Worm (Caenorhabditis elegans) whole organism, L4/young adult: Measurements from ENCODE around the gene got-2.2.

Experiments used
- W03F9.2 ChIP-seq: fragments of 150-350 bp; optimal IDR thresholded peaks from 2 replicates; lab custom pipeline; 2014; ENCODE audit warnings: missing biosample characterization, missing genetic modification characterization
- dao-5 ChIP-seq: sonication (generic microtip); optimal IDR thresholded peaks from 2 replicates; lab custom pipeline; 2016; ENCODE audit warnings: missing genotype, missing genetic modification characterization, moderate library complexity, missing compliant biosample characterization
- him-1 ChIP-seq: sonication (generic microtip); optimal IDR thresholded peaks from 2 replicates; lab custom pipeline; 2016; ENCODE audit warnings: missing genotype, missing genetic modification reagents, missing genetic modification characterization, missing compliant biosample characterization

The got-2.2 gene

DNA sequence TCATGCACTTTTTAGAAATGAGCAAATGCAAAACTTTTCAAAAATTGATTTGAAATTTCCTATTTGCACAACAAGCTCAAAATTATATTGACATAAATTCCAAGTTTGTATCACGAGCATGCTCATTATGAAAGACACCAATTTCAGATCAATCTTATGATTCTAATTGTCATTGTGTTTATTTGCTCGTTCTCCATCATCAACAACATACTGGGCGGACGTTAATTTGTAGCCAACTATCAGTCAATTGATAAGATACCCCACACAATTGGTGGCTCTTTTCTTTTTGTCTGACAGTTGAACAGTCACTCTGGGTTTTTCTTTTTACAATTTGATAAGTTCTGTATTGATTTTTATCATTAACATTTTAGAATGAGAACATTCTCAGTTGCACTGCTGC is 30.9 kb downstream of the got-2.2 start, which contains the start of gene lro-1:
TSS of gene lro-1 (plus strand) at position 372 of the 400 bp plus-strand sequence.
- TF ChIP-seq dao-5 (tag; lab: Kevin White, UChicago), result no peak
- TF ChIP-seq W03F9.2 (tag; lab: Kevin White, UChicago), result no peak
- no peak for TF ChIP-seq him-1 (tag; lab: Kevin White, UChicago)

DNA sequence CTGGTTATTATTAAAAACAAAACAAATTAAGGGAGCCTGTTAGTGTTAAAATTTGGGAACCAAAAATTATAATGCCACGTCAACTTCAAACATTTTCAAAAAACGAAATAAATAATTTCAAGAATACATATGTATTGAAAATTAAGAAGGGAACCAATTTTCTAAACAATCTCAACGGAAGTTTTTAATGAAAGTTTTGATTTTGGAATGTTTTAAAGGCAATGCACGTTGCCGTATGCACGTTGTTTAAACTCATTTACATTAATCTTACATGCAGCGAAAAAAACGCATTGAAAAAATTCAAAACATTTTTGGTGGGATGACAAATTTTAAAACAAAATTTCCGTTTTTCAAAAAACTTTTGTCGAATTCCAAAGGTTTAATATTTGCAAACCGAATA is 33.0 kb downstream of the got-2.2 start:
- no peak for TF ChIP-seq dao-5 (tag; lab: Kevin White, UChicago)
- TF ChIP-seq W03F9.2 (tag; lab: Kevin White, UChicago), result no peak

ce11 chrX:6274270-6274669 is 33.5 kb downstream of the got-2.2 start:
- TF ChIP-seq him-1 (tag; lab: Kevin White, UChicago) (no peak), dao-5 (tag; lab: Kevin White, UChicago) (no peak), W03F9.2 (tag; lab: Kevin White, UChicago) (no peak)

ce11 chrX:6275343-6275742 is 34.6 kb downstream of the got-2.2 start:
- no peak for TF ChIP-seq W03F9.2 (tag; lab: Kevin White, UChicago)
- no peak for TF ChIP-seq him-1 (tag; lab: Kevin White, UChicago)
- TF ChIP-seq dao-5 (tag; lab: Kevin White, UChicago), result no peak

DNA sequence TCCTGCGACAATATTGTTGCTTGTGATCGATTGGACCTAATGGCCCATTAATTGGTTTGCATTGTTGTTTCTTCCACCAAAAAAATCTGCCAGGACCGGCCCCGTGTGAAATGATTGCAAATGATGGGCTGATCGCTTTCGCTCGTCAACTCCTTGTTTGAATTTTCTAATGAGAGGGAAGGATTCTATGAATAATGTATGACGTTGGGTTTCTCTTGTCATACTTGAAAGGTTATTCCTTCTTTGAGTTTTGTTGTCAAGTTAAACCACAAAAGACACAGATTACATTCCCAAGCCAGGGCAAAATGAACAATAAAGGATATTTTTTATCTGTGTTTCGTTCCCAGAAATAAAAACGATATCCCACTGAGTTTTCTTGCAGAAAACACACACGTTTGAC is 35.9 kb downstream of the got-2.2 start:
- TF ChIP-seq him-1 (tag; lab: Kevin White, UChicago), result no peak
- no peak for TF ChIP-seq dao-5 (tag; lab: Kevin White, UChicago)
- TF ChIP-seq W03F9.2 (tag; lab: Kevin White, UChicago), result no peak

ce11 chrX:6277252-6277651 is 36.5 kb downstream of the got-2.2 start:
- no peak for TF ChIP-seq him-1 (tag; lab: Kevin White, UChicago)
- no peak for TF ChIP-seq dao-5 (tag; lab: Kevin White, UChicago)
- no peak for TF ChIP-seq W03F9.2 (tag; lab: Kevin White, UChicago)

- TF ChIP-seq W03F9.2 (tag; lab: Kevin White, UChicago) (no peak), dao-5 (tag; lab: Kevin White, UChicago) (no peak), him-1 (tag; lab: Kevin White, UChicago) (no peak)
Observed at ce11 chrX:6278296-6278695, 37.5 kb downstream of the got-2.2 start.

- TF ChIP-seq him-1 (tag; lab: Kevin White, UChicago) (no peak), W03F9.2 (tag; lab: Kevin White, UChicago) (no peak)
Observed at ce11 chrX:6279625-6280024, 38.8 kb downstream of the got-2.2 start, which contains the start of gene col-166. TSS of gene col-166 (plus strand) at chrX:6280016.

- TF ChIP-seq dao-5 (tag; lab: Kevin White, UChicago) (no peak), him-1 (tag; lab: Kevin White, UChicago) (no peak), W03F9.2 (tag; lab: Kevin White, UChicago) (no peak)
Observed at ce11 chrX:6280998-6281397, 40.2 kb downstream of the got-2.2 start.

DNA sequence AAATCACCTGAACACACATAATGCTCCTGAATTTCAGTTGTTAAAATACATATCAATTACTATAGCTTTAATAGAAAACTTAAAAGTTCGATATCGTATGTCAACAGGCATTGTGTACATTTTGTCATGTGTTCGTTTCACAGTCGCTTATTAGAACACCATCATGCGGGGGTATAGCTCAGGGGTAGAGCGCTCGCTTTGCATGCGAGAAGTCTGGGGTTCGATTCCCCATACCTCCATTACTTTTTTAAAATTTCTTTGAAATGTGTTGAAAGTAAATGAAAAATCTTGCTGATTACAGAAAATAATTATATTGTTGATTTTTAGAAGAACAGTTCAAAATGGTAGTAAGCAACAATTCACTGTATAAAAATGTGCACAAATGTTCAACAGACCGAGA is 45.4 kb downstream of the got-2.2 start:
- no peak for TF ChIP-seq dao-5 (tag; lab: Kevin White, UChicago)
- TF ChIP-seq him-1 (tag; lab: Kevin White, UChicago), result no peak
- TF ChIP-seq W03F9.2 (tag; lab: Kevin White, UChicago), result peak; percentile 32

DNA sequence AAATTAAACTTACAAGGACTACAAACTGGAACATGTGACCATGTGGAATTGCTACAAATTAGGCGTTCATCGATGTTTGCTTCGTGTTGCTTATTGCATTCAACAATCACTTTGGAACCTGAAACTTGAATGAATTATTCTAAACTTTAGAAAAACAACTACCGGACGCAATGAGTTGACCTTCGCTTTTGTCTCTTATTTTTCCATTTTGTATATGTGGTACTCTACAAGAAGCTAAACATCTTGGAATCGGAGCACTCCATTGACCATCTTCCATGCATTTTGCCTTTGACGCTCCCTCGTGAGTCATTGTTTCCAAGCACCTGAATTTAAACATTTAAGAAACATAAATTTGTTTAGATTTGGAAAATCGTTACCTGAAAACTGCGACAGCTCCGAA is 48.3 kb downstream of the got-2.2 start:
- no peak for TF ChIP-seq him-1 (tag; lab: Kevin White, UChicago)
- no peak for TF ChIP-seq W03F9.2 (tag; lab: Kevin White, UChicago)
- TF ChIP-seq dao-5 (tag; lab: Kevin White, UChicago), result no peak

- TF ChIP-seq him-1 (tag; lab: Kevin White, UChicago) (no peak), W03F9.2 (tag; lab: Kevin White, UChicago) (no peak), dao-5 (tag; lab: Kevin White, UChicago) (no peak)
Observed at ce11 chrX:6291632-6292031, 50.8 kb downstream of the got-2.2 start, which contains the start of gene lev-9. TSS of gene lev-9 (minus strand) at chrX:6291732.

- TF ChIP-seq W03F9.2 (tag; lab: Kevin White, UChicago) (peak; percentile 45), dao-5 (tag; lab: Kevin White, UChicago) (peak; percentile 59), him-1 (tag; lab: Kevin White, UChicago) (peak; percentile 51)
Observed at ce11 chrX:6292143-6292542, 51.4 kb downstream of the got-2.2 start.
